Fruit fly (Drosophila melanogaster): ENCODE results near the gene Wdr37.

DNA sequence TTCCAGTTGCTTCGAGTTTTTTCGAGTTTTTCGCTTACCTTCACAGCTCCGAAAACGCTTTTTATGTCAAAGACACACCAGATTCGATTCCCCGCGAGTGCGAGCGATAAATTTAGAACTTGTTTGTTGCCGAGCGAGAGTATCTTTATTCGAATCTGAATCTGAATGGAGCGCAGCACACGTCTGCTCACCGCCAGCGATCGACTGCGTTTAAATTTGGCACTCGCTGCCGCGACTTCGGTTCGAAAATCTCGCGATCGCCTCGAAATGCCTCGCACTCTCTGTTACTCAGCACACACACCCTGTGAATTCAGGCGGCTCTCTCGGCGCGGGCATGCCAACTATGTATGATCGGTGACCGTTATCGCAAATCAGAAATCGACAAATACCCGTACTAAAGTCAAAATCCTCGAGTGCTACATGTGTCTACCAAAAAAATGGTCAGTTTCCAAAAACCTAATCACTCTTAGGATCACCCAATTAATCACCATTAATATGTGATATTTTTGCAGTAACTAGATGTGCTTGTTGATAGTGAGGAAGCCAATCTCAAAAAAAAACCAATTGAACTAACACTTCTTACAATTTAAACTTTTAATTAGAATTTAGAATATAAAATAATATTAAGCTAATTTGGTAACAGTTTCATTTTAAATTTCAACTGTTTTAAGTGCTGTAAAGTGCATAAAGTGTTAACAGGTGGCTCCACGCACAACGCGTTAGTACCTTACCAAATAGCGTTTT is 3.4 kb downstream of the Wdr37 start, which contains the start of gene Vha100-2:
- TF ChIP-seq usp (GFP tag; optimal IDR thresholded peaks at IDR 0.05) (no peak), Dll (optimal IDR thresholded peaks at IDR 0.05) (peak; percentile 22), psq (optimal IDR thresholded peaks at IDR 0.05) (no peak), pan (optimal IDR thresholded peaks at IDR 0.05) (peak; percentile 63), CG8478 (optimal IDR thresholded peaks at IDR 0.05) (no peak), EcR (GFP tag; optimal IDR thresholded peaks at IDR 0.05) (no peak)
